Fruit fly (Drosophila melanogaster) whole organism, pupa: ENCODE data around the gene CG1161.

Experiments used
- CG10348 ChIP-seq: fragments of 200-800 bp; sonication (Bioruptor generic); IDR thresholded peaks from 2 replicates; pipeline ENCODE4 v1.3.6; 2022; ENCODE audit warnings: missing biosample characterization, missing genetic modification characterization
- CG12605 ChIP-seq: fragments of 200-800 bp; sonication (Bioruptor generic); IDR thresholded peaks from 2 replicates; pipeline ENCODE4 v1.3.6; 2022; ENCODE audit warnings: missing biosample characterization, missing genetic modification characterization
- CG13204 ChIP-seq: fragments of 200-800 bp; sonication (Bioruptor generic); optimal IDR thresholded peaks from 2 replicates; lab custom pipeline; 2018; ENCODE audit warnings: missing biosample characterization, mild to moderate bottlenecking, missing genetic modification characterization, moderate library complexity
- CG14655 ChIP-seq: fragments of 200-800 bp; sonication (Bioruptor generic); optimal IDR thresholded peaks from 3 replicates; lab custom pipeline; 2017; ENCODE audit warnings: mild to moderate bottlenecking, missing biosample characterization, missing genetic modification reagents, missing genetic modification characterization
- CG15710 ChIP-seq: fragments of 200-800 bp; sonication (Bioruptor generic); optimal IDR thresholded peaks from 2 replicates; lab custom pipeline; 2018; ENCODE audit warnings: missing biosample characterization, mild to moderate bottlenecking, missing genetic modification characterization, moderate library complexity
- CG17806 ChIP-seq: fragments of 200-800 bp; sonication (Bioruptor generic); optimal IDR thresholded peaks from 2 replicates; lab custom pipeline; 2018; ENCODE audit warnings: missing biosample characterization, mild to moderate bottlenecking, missing genetic modification characterization, moderate library complexity
- CG32121 ChIP-seq: fragments of 200-800 bp; sonication (Bioruptor generic); IDR thresholded peaks from 2 replicates; pipeline ENCODE4 v1.3.6; 2022; ENCODE audit warnings: missing biosample characterization, missing genetic modification characterization
- CG34367 ChIP-seq: fragments of 200-800 bp; sonication (Bioruptor generic); optimal IDR thresholded peaks from 2 replicates; lab custom pipeline; 2018; ENCODE audit warnings: missing biosample characterization, mild to moderate bottlenecking, missing genetic modification characterization
- CG4496 ChIP-seq: fragments of 200-800 bp; sonication (Bioruptor generic); IDR thresholded peaks from 3 replicates; pipeline ENCODE4 v1.3.6; 2022; ENCODE audit warnings: missing biosample characterization, missing genetic modification characterization
- CG8159 ChIP-seq: fragments of 200-800 bp; sonication (Bioruptor generic); optimal IDR thresholded peaks from 3 replicates; lab custom pipeline; 2018; ENCODE audit warnings: missing biosample characterization, mild to moderate bottlenecking, missing genetic modification characterization, moderate library complexity
- CG8301 ChIP-seq: fragments of 200-800 bp; sonication (Bioruptor generic); optimal IDR thresholded peaks from 2 replicates; lab custom pipeline; 2018; ENCODE audit warnings: missing biosample characterization, mild to moderate bottlenecking, missing genetic modification characterization
- CG9948 ChIP-seq: fragments of 200-800 bp; sonication (Bioruptor generic); optimal IDR thresholded peaks from 2 replicates; lab custom pipeline; 2018; ENCODE audit warnings: missing biosample characterization, mild to moderate bottlenecking, missing genetic modification characterization, moderate library complexity
- D1 ChIP-seq: fragments of 200-800 bp; sonication (Bioruptor generic); optimal IDR thresholded peaks from 2 replicates; lab custom pipeline; 2018; ENCODE audit warnings: missing biosample characterization, mild to moderate bottlenecking, missing genetic modification characterization, moderate library complexity
- EcR ChIP-seq: fragments of 200-800 bp; sonication (Bioruptor generic); optimal IDR thresholded peaks from 3 replicates; lab custom pipeline; 2019; ENCODE audit warnings: missing biosample characterization, missing genetic modification characterization, mild to moderate bottlenecking, moderate library complexity, missing genetic modification reagents
- Ets98B ChIP-seq: fragments of 200-800 bp; sonication (Bioruptor generic); IDR thresholded peaks from 2 replicates; pipeline ENCODE4 v1.3.6; 2022; ENCODE audit warnings: missing biosample characterization, missing genetic modification characterization
- Pif1A ChIP-seq: fragments of 200-800 bp; sonication (Bioruptor generic); optimal IDR thresholded peaks from 3 replicates; lab custom pipeline; 2016; ENCODE audit warnings: missing biosample characterization, missing genetic modification characterization
- Pif1B ChIP-seq: fragments of 200-800 bp; sonication (Bioruptor generic); optimal IDR thresholded peaks from 3 replicates; lab custom pipeline; 2016; ENCODE audit warnings: missing biosample characterization, missing genetic modification characterization
- Snoo ChIP-seq: fragments of 200-800 bp; sonication (Bioruptor generic); optimal IDR thresholded peaks from 3 replicates; lab custom pipeline; 2017; ENCODE audit warnings: missing biosample characterization, mild to moderate bottlenecking, missing genetic modification characterization, inconsistent platforms
- fd96Ca ChIP-seq: fragments of 200-800 bp; sonication (Bioruptor generic); IDR thresholded peaks from 3 replicates; pipeline ENCODE4 v1.3.6; 2022; ENCODE audit warnings: missing biosample characterization, missing genetic modification characterization
- gl ChIP-seq: fragments of 200-800 bp; sonication (Bioruptor generic); optimal IDR thresholded peaks from 2 replicates; lab custom pipeline; 2018; ENCODE audit warnings: missing biosample characterization, mild to moderate bottlenecking, missing genetic modification characterization
- rn ChIP-seq: fragments of 200-800 bp; sonication (Bioruptor generic); IDR thresholded peaks from 2 replicates; pipeline ENCODE4 v1.3.6; 2022; ENCODE audit warnings: missing biosample characterization, missing genetic modification characterization

CG1161 gene

dm6 chr3R:5315871-5316270, 39.0 kb upstream of the CG1161 start:
- TF ChIP-seq D1 (tag; lab: Kevin White, UChicago) (no peak), Pif1A (GFP tag; lab: Kevin White, UChicago) (no peak), CG10348 (GFP tag; lab: Robert Waterston, UW) (no peak), gl (tag; lab: Kevin White, UChicago) (no peak), Pif1B (GFP tag; lab: Kevin White, UChicago) (no peak), CG13204 (GFP tag; lab: Kevin White, UChicago) (no peak)

- TF ChIP-seq EcR (peak; percentile 87), CG14655 (no peak), CG4496 (GFP tag; lab: Robert Waterston, UW) (peak; percentile 48; the same call in 1 of the 3 replicates)
Observed at dm6 chr3R:5316790-5317189, 38.1 kb upstream of the CG1161 start.

dm6 chr3R:5317654-5318129, 37.2 kb upstream of the CG1161 start:
- TF ChIP-seq EcR (peak; percentile 42), Ets98B (GFP tag; lab: Robert Waterston, UW) (peak; percentile 23; the same call in 1 of the 2 replicates), CG4496 (GFP tag; lab: Robert Waterston, UW) (0 out of 3 replicates have a peak, but pooled peaks have one; percentile 23), fd96Ca (no peak), CG32121 (0 out of 2 replicates have a peak, but pooled peaks have one; percentile 8)

dm6 chr3R:5319059-5319785, 35.7 kb upstream of the CG1161 start:
- TF ChIP-seq CG14655 (no peak), Pif1A (GFP tag; lab: Kevin White, UChicago) (no peak), Snoo (tag; lab: Kevin White, UChicago) (no peak), CG4496 (GFP tag; lab: Robert Waterston, UW) (no peak), rn (GFP tag; lab: Robert Waterston, UW) (no peak), gl (tag; lab: Kevin White, UChicago) (no peak), CG34367 (tag; lab: Kevin White, UChicago) (no peak), CG15710 (tag; lab: Kevin White, UChicago) (no peak), CG8159 (tag; lab: Kevin White, UChicago) (no peak), Ets98B (GFP tag; lab: Robert Waterston, UW) (no peak), D1 (tag; lab: Kevin White, UChicago) (no peak)

- TF ChIP-seq CG17806 (tag; lab: Kevin White, UChicago), result no peak
- peak; percentile 4 for TF ChIP-seq Snoo (tag; lab: Kevin White, UChicago)
- no peak for TF ChIP-seq CG8159 (tag; lab: Kevin White, UChicago)
- TF ChIP-seq D1 (tag; lab: Kevin White, UChicago), result no peak
- no peak for TF ChIP-seq CG15710 (tag; lab: Kevin White, UChicago)
- no peak for TF ChIP-seq rn (GFP tag; lab: Robert Waterston, UW)
- peak; percentile 0 for TF ChIP-seq Pif1A (GFP tag; lab: Kevin White, UChicago)
- no peak for TF ChIP-seq CG8301 (tag; lab: Kevin White, UChicago)
- TF ChIP-seq, all 21 proteins: peak for 2
Observed at dm6 chr3R:5320672-5321071, 34.2 kb upstream of the CG1161 start.

dm6 chr3R:5322182-5322609, 32.7 kb upstream of the CG1161 start:
- TF ChIP-seq CG13204 (GFP tag; lab: Kevin White, UChicago) (no peak), CG17806 (tag; lab: Kevin White, UChicago) (no peak), CG32121 (no peak)
- TF ChIP-seq, all 21 proteins: peak for 0

- peak; percentile 20 for TF ChIP-seq Pif1A (GFP tag; lab: Kevin White, UChicago)
- TF ChIP-seq CG13204 (GFP tag; lab: Kevin White, UChicago), result peak; percentile 7
- TF ChIP-seq CG8159 (tag; lab: Kevin White, UChicago), result no peak
- TF ChIP-seq CG32121, result peak; percentile 59; the same call in 1 of the 2 replicates
- TF ChIP-seq CG10348 (GFP tag; lab: Robert Waterston, UW), result no peak
- peak; percentile 45; the same call in 2 of the 3 replicates for TF ChIP-seq CG4496 (GFP tag; lab: Robert Waterston, UW)
- TF ChIP-seq CG34367 (tag; lab: Kevin White, UChicago), result no peak
- peak; percentile 67 for TF ChIP-seq CG8301 (tag; lab: Kevin White, UChicago)
- TF ChIP-seq D1 (tag; lab: Kevin White, UChicago), result no peak
- no peak for TF ChIP-seq Pif1B (GFP tag; lab: Kevin White, UChicago)
- TF ChIP-seq EcR, result peak; percentile 54
- TF ChIP-seq CG9948, result no peak
- TF ChIP-seq CG14655, result peak; percentile 57
- TF ChIP-seq CG15710 (tag; lab: Kevin White, UChicago), result no peak
- peak; percentile 27 for TF ChIP-seq gl (tag; lab: Kevin White, UChicago)
- TF ChIP-seq CG12605 (GFP tag; lab: Robert Waterston, UW), result peak; percentile 15; the same call in 1 of the 2 replicates
- TF ChIP-seq Ets98B (GFP tag; lab: Robert Waterston, UW), result peak; percentile 58
- no peak for TF ChIP-seq fd96Ca
- TF ChIP-seq Snoo (tag; lab: Kevin White, UChicago), result peak; percentile 7
- no peak for TF ChIP-seq CG17806 (tag; lab: Kevin White, UChicago)
Observed at dm6 chr3R:5323741-5324538, 31.0 kb upstream of the CG1161 start.
